Worm (Caenorhabditis elegans): ENCODE measurements around the gene srd-20.
"Not testable (repeated sequence)": the region's sequence is repeated elsewhere in the genome, so short reads cannot be mapped to it uniquely, and the experiment has no call there.

Gene srd-20

ce11 chrV:6069968-6070367 lies 14.6 kb downstream of the srd-20 start, which contains the start of gene fbxa-214:
fbxa-214 (minus strand) TSS chrV:6070068.
- TF ChIP-seq nhr-232 (tag; optimal IDR thresholded peaks at IDR 0.05); unc-3 (GFP tag; conservative IDR thresholded peaks at IDR 0.05); unc-3 (tag; optimal IDR thresholded peaks at IDR 0.05); Y22D7AL.16 (tag; optimal IDR thresholded peaks at IDR 0.05): not testable (repeated sequence)

ce11 chrV:6095829-6096228 lies 40.4 kb downstream of the srd-20 start, which contains the start of gene Y38A10A.7:
Y38A10A.7 (plus strand) TSS chrV:6096197.
- TF ChIP-seq unc-55 (GFP tag; optimal IDR thresholded peaks at IDR 0.05) (no peak), K02D7.2 (tag; optimal IDR thresholded peaks at IDR 0.05) (no peak), ets-4 (tag; optimal IDR thresholded peaks at IDR 0.05) (no peak), C08G9.2 (tag; optimal IDR thresholded peaks at IDR 0.05) (no peak), tbx-2 (tag; optimal IDR thresholded peaks at IDR 0.05) (no peak), F13H6.1 (tag; optimal IDR thresholded peaks at IDR 0.05) (no peak), hlh-30 (tag; optimal IDR thresholded peaks at IDR 0.05; ENCODE audit: insufficient read depth) (no peak), eyg-1 (tag; optimal IDR thresholded peaks at IDR 0.05) (no peak), pqm-1 (tag; optimal IDR thresholded peaks at IDR 0.05) (no peak), gmeb-2 (tag; optimal IDR thresholded peaks at IDR 0.05) (no peak), nfya-1 (tag; optimal IDR thresholded peaks at IDR 0.05) (no peak), hlh-13 (GFP tag; optimal IDR thresholded peaks at IDR 0.05) (no peak), ama-1 (optimal IDR thresholded peaks at IDR 0.05) (no peak), T23F11.4 (GFP tag; optimal IDR thresholded peaks at IDR 0.05) (no peak), ceh-19 (GFP tag; optimal IDR thresholded peaks at IDR 0.05) (no peak), K09A11.1 (tag; optimal IDR thresholded peaks at IDR 0.05; ENCODE audit: insufficient read depth) (no peak), ceh-45 (GFP tag; IDR thresholded peaks at IDR 0.05) (no peak), pros-1 (tag; optimal IDR thresholded peaks at IDR 0.05) (no peak), ttx-3 (tag; optimal IDR thresholded peaks at IDR 0.05) (no peak)

- TF ChIP-seq ttx-3 (tag; optimal IDR thresholded peaks at IDR 0.05) (no peak), fax-1 (tag; optimal IDR thresholded peaks at IDR 0.05) (no peak), C08G9.2 (tag; optimal IDR thresholded peaks at IDR 0.05) (no peak), zip-5 (tag; optimal IDR thresholded peaks at IDR 0.05) (no peak), mec-3 (tag; optimal IDR thresholded peaks at IDR 0.05; ENCODE audit: borderline replicate concordance) (no peak), unc-3 (GFP tag; conservative IDR thresholded peaks at IDR 0.05) (no peak), unc-3 (tag; optimal IDR thresholded peaks at IDR 0.05) (no peak), che-1 (tag; optimal IDR thresholded peaks at IDR 0.05) (no peak), ceh-31 (tag; optimal IDR thresholded peaks at IDR 0.05) (no peak), elt-2 (tag; optimal IDR thresholded peaks at IDR 0.05) (no peak), ama-1 (optimal IDR thresholded peaks at IDR 0.05) (no peak), ceh-30 (tag; optimal IDR thresholded peaks at IDR 0.05) (no peak), unc-55 (GFP tag; optimal IDR thresholded peaks at IDR 0.05) (no peak), unc-42 (tag; optimal IDR thresholded peaks at IDR 0.05) (no peak), hlh-15 (tag; optimal IDR thresholded peaks at IDR 0.05) (no peak), ahr-1 (tag; optimal IDR thresholded peaks at IDR 0.05) (no peak), tbx-7 (tag; optimal IDR thresholded peaks at IDR 0.05) (no peak), ceh-22 (tag; optimal IDR thresholded peaks at IDR 0.05) (no peak), elt-4 (tag; optimal IDR thresholded peaks at IDR 0.05) (no peak)
Measured at ce11 chrV:6096559-6097155, 41.3 kb downstream of the srd-20 start, which contains the start of gene smut-1. smut-1 (plus strand) TSS chrV:6097105.

- TF ChIP-seq lim-6 (tag; optimal IDR thresholded peaks at IDR 0.05) (no peak), ama-1 (optimal IDR thresholded peaks at IDR 0.05) (peak; percentile 93), hlh-30 (tag; optimal IDR thresholded peaks at IDR 0.05; ENCODE audit: insufficient read depth) (no peak), ceh-19 (GFP tag; optimal IDR thresholded peaks at IDR 0.05) (no peak), pha-2 (tag; optimal IDR thresholded peaks at IDR 0.05) (peak; percentile 16), elt-2 (tag; optimal IDR thresholded peaks at IDR 0.05) (peak; percentile 28), syd-9 (tag; optimal IDR thresholded peaks at IDR 0.05) (peak; percentile 1), unc-42 (tag; optimal IDR thresholded peaks at IDR 0.05) (peak; percentile 16)
Measured at ce11 chrV:6098755-6099155, 43.4 kb downstream of the srd-20 start.

All from whole organism, late embryonic.